Fruit fly (Drosophila melanogaster) whole organism, embryonic: ENCODE results near the gene Rad9.

Experiments used
- Aef1 ChIP-seq: fragments of 200-800 bp; sonication (Bioruptor generic); IDR thresholded peaks from 3 replicates; pipeline ENCODE4 v1.3.6; 2022; ENCODE audit warnings: missing biosample characterization, missing genetic modification characterization
- Asciz ChIP-seq: fragments of 200-800 bp; sonication (Bioruptor generic); optimal IDR thresholded peaks from 2 replicates; lab custom pipeline; 2017; ENCODE audit warnings: missing biosample characterization, mild to moderate bottlenecking, missing genetic modification characterization, missing genetic modification reagents
- B-H1 ChIP-seq: fragments of 200-800 bp; sonication (Bioruptor generic); IDR thresholded peaks from 3 replicates; pipeline ENCODE4 v1.3.6; 2022; ENCODE audit warnings: missing biosample characterization, missing genetic modification characterization
- Bgb ChIP-seq: fragments of 200-800 bp; sonication (Bioruptor generic); IDR thresholded peaks from 2 replicates; pipeline ENCODE4 v1.3.6; 2022; ENCODE audit warnings: missing biosample characterization, missing genetic modification characterization; ENCODE audit not compliant: partially characterized antibody
- CG1024 ChIP-seq: fragments of 200-800 bp; sonication (Bioruptor generic); IDR thresholded peaks from 2 replicates; pipeline ENCODE4 v1.3.6; 2022; ENCODE audit warnings: missing biosample characterization, missing genetic modification characterization
- CG10321 ChIP-seq: fragments of 200-800 bp; sonication (Bioruptor generic); IDR thresholded peaks from 2 replicates; pipeline ENCODE4 v1.3.6; 2022; ENCODE audit warnings: missing biosample characterization, missing genetic modification characterization
- CG10366 ChIP-seq: fragments of 200-800 bp; sonication (Bioruptor generic); IDR thresholded peaks from 2 replicates; pipeline ENCODE4 v1.3.6; 2022; ENCODE audit warnings: missing biosample characterization, missing genetic modification characterization
- CG11504 ChIP-seq: fragments of 200-800 bp; sonication (Bioruptor generic); optimal IDR thresholded peaks from 3 replicates; lab custom pipeline; 2019; ENCODE audit warnings: missing biosample characterization, mild to moderate bottlenecking, missing genetic modification characterization, moderate library complexity
- CG12769 ChIP-seq: fragments of 200-800 bp; sonication (Bioruptor generic); optimal IDR thresholded peaks from 2 replicates; lab custom pipeline; 2019; ENCODE audit warnings: missing biosample characterization, mild to moderate bottlenecking, missing genetic modification characterization, moderate library complexity
- CG13424 ChIP-seq: fragments of 200-800 bp; sonication (Bioruptor generic); optimal IDR thresholded peaks from 2 replicates; lab custom pipeline; 2019; ENCODE audit warnings: missing biosample characterization, mild to moderate bottlenecking, missing genetic modification characterization, moderate library complexity
- CG13775 ChIP-seq: fragments of 200-800 bp; sonication (Bioruptor generic); optimal IDR thresholded peaks from 3 replicates; lab custom pipeline; 2017; ENCODE audit warnings: missing biosample characterization, mild to moderate bottlenecking, missing genetic modification characterization
- CG15011 ChIP-seq: fragments of 200-800 bp; sonication (Bioruptor generic); optimal IDR thresholded peaks from 3 replicates; lab custom pipeline; 2018; ENCODE audit warnings: missing biosample characterization, mild to moderate bottlenecking, missing genetic modification characterization
- CG16813 ChIP-seq: fragments of 200-800 bp; sonication (Bioruptor generic); IDR thresholded peaks from 3 replicates; pipeline ENCODE4 v1.3.6; 2022; ENCODE audit warnings: missing biosample characterization, missing genetic modification characterization; ENCODE audit not compliant: partially characterized antibody
- CG18764 ChIP-seq: fragments of 200-800 bp; sonication (Bioruptor generic); optimal IDR thresholded peaks from 3 replicates; lab custom pipeline; 2016; ENCODE audit warnings: missing biosample characterization, missing genetic modification characterization
- CG2889 ChIP-seq: fragments of 200-800 bp; sonication (Bioruptor generic); IDR thresholded peaks from 3 replicates; pipeline ENCODE4 v1.3.6; 2022; ENCODE audit warnings: missing biosample characterization, missing genetic modification characterization
- CG31388 ChIP-seq: fragments of 200-800 bp; sonication (Bioruptor generic); optimal IDR thresholded peaks from 2 replicates; lab custom pipeline; 2016; ENCODE audit warnings: missing biosample characterization, missing genetic modification characterization
- CG33557 ChIP-seq: fragments of 200-800 bp; sonication (Bioruptor generic); optimal IDR thresholded peaks from 2 replicates; lab custom pipeline; 2019; ENCODE audit warnings: missing biosample characterization, mild to moderate bottlenecking, missing genetic modification characterization, moderate library complexity
- CG4282 ChIP-seq: fragments of 200-800 bp; sonication (Bioruptor generic); optimal IDR thresholded peaks from 2 replicates; lab custom pipeline; 2016; ENCODE audit warnings: missing biosample characterization, missing genetic modification characterization
- CG4617 ChIP-seq: fragments of 200-800 bp; sonication (Bioruptor generic); optimal IDR thresholded peaks from 3 replicates; lab custom pipeline; 2016; ENCODE audit warnings: missing biosample characterization, missing genetic modification characterization, borderline replicate concordance
- CG5245 ChIP-seq: fragments of 200-800 bp; sonication (Bioruptor generic); optimal IDR thresholded peaks from 3 replicates; lab custom pipeline; 2016; ENCODE audit warnings: missing biosample characterization, missing genetic modification characterization
- CG6254 ChIP-seq: fragments of 200-800 bp; sonication (Bioruptor generic); optimal IDR thresholded peaks from 3 replicates; lab custom pipeline; 2017; ENCODE audit warnings: mild to moderate bottlenecking, missing biosample characterization, missing genetic modification reagents, missing genetic modification characterization
- CG6272 ChIP-seq: fragments of 200-800 bp; sonication (Bioruptor generic); IDR thresholded peaks from 2 replicates; pipeline ENCODE4 v1.3.6; 2022; ENCODE audit warnings: missing biosample characterization, missing genetic modification characterization
- CG6813 ChIP-seq: fragments of 200-800 bp; sonication (Bioruptor generic); optimal IDR thresholded peaks from 2 replicates; lab custom pipeline; 2017; ENCODE audit warnings: missing biosample characterization, missing genetic modification characterization, mild to moderate bottlenecking, moderate library complexity, missing genetic modification reagents
- CG8359 ChIP-seq: fragments of 200-800 bp; sonication (Bioruptor generic); optimal IDR thresholded peaks from 2 replicates; lab custom pipeline; 2017; ENCODE audit warnings: missing biosample characterization, mild to moderate bottlenecking, missing genetic modification characterization, borderline replicate concordance
- CG8478 ChIP-seq: fragments of >200 bp; optimal IDR thresholded peaks from 2 replicates; lab custom pipeline; 2018
- CG8924 ChIP-seq: fragments of 200-800 bp; optimal IDR thresholded peaks from 3 replicates; lab custom pipeline; 2019; ENCODE audit warnings: missing biosample characterization, mild to moderate bottlenecking, missing genetic modification characterization, moderate library complexity
- CG9876 ChIP-seq: fragments of 200-800 bp; sonication (Bioruptor generic); optimal IDR thresholded peaks from 2 replicates; lab custom pipeline; 2016; ENCODE audit warnings: missing biosample characterization, missing genetic modification characterization
- CTCF ChIP-seq: fragments of 200-800 bp; sonication (Bioruptor generic); optimal IDR thresholded peaks from 2 replicates; lab custom pipeline; 2017; ENCODE audit warnings: missing biosample characterization, mild to moderate bottlenecking, missing genetic modification characterization, moderate library complexity
- Fer3 ChIP-seq: fragments of 200-800 bp; sonication (Bioruptor generic); optimal IDR thresholded peaks from 2 replicates; lab custom pipeline; 2018; ENCODE audit warnings: missing biosample characterization, mild to moderate bottlenecking, missing genetic modification characterization, moderate library complexity
- HLH54F ChIP-seq: fragments of 200-800 bp; sonication (Bioruptor generic); optimal IDR thresholded peaks from 3 replicates; lab custom pipeline; 2016; ENCODE audit warnings: missing biosample characterization, missing genetic modification characterization
- HmgD ChIP-seq: fragments of 200-800 bp; sonication (Bioruptor generic); optimal IDR thresholded peaks from 3 replicates; lab custom pipeline; 2016; ENCODE audit warnings: missing biosample characterization, missing genetic modification characterization
- Hr3 ChIP-seq: fragments of 200-800 bp; sonication (Bioruptor generic); optimal IDR thresholded peaks from 3 replicates; lab custom pipeline; 2016; ENCODE audit warnings: missing biosample characterization, missing genetic modification characterization
- Max ChIP-seq: fragments of 200-800 bp; sonication (Bioruptor generic); optimal IDR thresholded peaks from 2 replicates; lab custom pipeline; 2016; ENCODE audit warnings: missing biosample characterization, mild to moderate bottlenecking, missing genetic modification characterization
- Rx ChIP-seq: fragments of 200-800 bp; sonication (Bioruptor generic); IDR thresholded peaks from 2 replicates; pipeline ENCODE4 v1.3.6; 2022; ENCODE audit warnings: missing biosample characterization, missing genetic modification characterization
- Six4 ChIP-seq: fragments of 200-800 bp; sonication (Bioruptor generic); optimal IDR thresholded peaks from 2 replicates; lab custom pipeline; 2016; ENCODE audit warnings: missing biosample characterization, missing genetic modification characterization
- Spps ChIP-seq: fragments of 200-800 bp; sonication (Bioruptor generic); optimal IDR thresholded peaks from 2 replicates; lab custom pipeline; 2018; ENCODE audit warnings: missing biosample characterization, mild to moderate bottlenecking, missing genetic modification characterization
- cas ChIP-seq: fragments of 200-800 bp; sonication (Bioruptor generic); IDR thresholded peaks from 2 replicates; pipeline ENCODE4 v1.3.6; 2022; ENCODE audit warnings: missing biosample characterization, missing genetic modification characterization
- chn ChIP-seq: fragments of 200-800 bp; sonication (Bioruptor generic); optimal IDR thresholded peaks from 2 replicates; lab custom pipeline; 2016; ENCODE audit warnings: missing biosample characterization, missing genetic modification characterization
- crol ChIP-seq: fragments of 200-800 bp; sonication (Bioruptor generic); IDR thresholded peaks from 2 replicates; pipeline ENCODE4 v1.3.6; 2022; ENCODE audit warnings: missing biosample characterization, missing genetic modification characterization
- ems ChIP-seq: fragments of 200-800 bp; sonication (Bioruptor generic); optimal IDR thresholded peaks from 3 replicates; lab custom pipeline; 2016; ENCODE audit warnings: missing biosample characterization, missing genetic modification characterization
- insv ChIP-seq, 2 experiments: fragments of 200-800 bp; sonication (Bioruptor generic); optimal IDR thresholded peaks; 3 replicates each; lab custom pipeline; 2016 to 2018; ENCODE audit warnings: missing biosample characterization in 2 of 2, missing genetic modification characterization in 2 of 2
- kni ChIP-seq: fragments of 200-800 bp; sonication (Bioruptor generic); optimal IDR thresholded peaks from 3 replicates; lab custom pipeline; 2017; ENCODE audit warnings: mild to moderate bottlenecking, missing biosample characterization, missing genetic modification reagents, missing genetic modification characterization
- lola ChIP-seq, 3 experiments: fragments of >200 bp in 2 of 3; fragments of 200-800 bp in 1 of 3; sonication (Bioruptor generic) in 1 of 3; optimal IDR thresholded peaks; 2 replicates each; lab custom pipeline; 2017 to 2019; ENCODE audit warnings: missing biosample characterization in 3 of 3, missing genetic modification characterization in 3 of 3, mild to moderate bottlenecking in 1 of 3, moderate library complexity in 1 of 3
- nom ChIP-seq: fragments of 200-800 bp; sonication (Bioruptor generic); optimal IDR thresholded peaks from 2 replicates; lab custom pipeline; 2017; ENCODE audit warnings: missing biosample characterization, missing genetic modification characterization, mild to moderate bottlenecking, moderate library complexity, missing genetic modification reagents
- onecut ChIP-seq: fragments of 200-800 bp; sonication (Bioruptor generic); IDR thresholded peaks from 2 replicates; pipeline ENCODE4 v1.3.6; 2022; ENCODE audit warnings: missing biosample characterization, missing genetic modification characterization
- pb ChIP-seq: fragments of 200-800 bp; sonication (Bioruptor generic); optimal IDR thresholded peaks from 3 replicates; lab custom pipeline; 2016; ENCODE audit warnings: missing biosample characterization, missing genetic modification characterization
- pfk ChIP-seq: fragments of 200-800 bp; sonication (Bioruptor generic); optimal IDR thresholded peaks from 2 replicates; lab custom pipeline; 2018; ENCODE audit warnings: missing biosample characterization, mild to moderate bottlenecking, missing genetic modification characterization, moderate library complexity
- tx ChIP-seq: fragments of 200-800 bp; sonication (Bioruptor generic); optimal IDR thresholded peaks from 2 replicates; lab custom pipeline; 2016; ENCODE audit warnings: missing biosample characterization, missing genetic modification characterization
- usp ChIP-seq: fragments of >200 bp; optimal IDR thresholded peaks from 2 replicates; lab custom pipeline; 2017; ENCODE audit warnings: missing biosample characterization, missing genetic modification characterization
- z ChIP-seq: fragments of 200-800 bp; sonication (Bioruptor generic); IDR thresholded peaks from 3 replicates; pipeline ENCODE4 v1.3.6; 2022; ENCODE audit warnings: missing biosample characterization, missing genetic modification characterization
- zfh2 ChIP-seq: fragments of 200-800 bp; sonication (Bioruptor generic); optimal IDR thresholded peaks from 2 replicates; lab custom pipeline; 2016; ENCODE audit warnings: missing biosample characterization, missing genetic modification characterization

Gene Rad9

DNA sequence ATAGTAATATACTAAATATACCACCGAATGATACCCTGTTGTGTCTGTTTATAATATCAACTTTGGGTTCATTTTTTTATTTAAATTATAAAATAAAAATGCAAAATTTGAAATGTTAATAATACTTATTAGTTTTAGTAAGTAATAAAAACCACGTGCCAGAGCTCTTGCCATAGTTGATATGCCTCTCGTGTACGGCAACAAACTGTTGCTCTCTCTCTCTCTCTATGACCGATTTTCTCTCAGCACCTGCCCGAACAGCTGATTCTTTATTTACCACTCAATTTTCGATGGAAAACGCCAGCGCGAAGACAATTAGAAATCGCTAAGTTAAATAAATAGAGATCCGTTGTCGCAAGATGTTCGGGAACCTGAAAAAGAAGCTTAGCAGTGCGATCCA is 4.8 kb downstream of the Rad9 start, which contains the start of gene Dysb (continued):
- TF ChIP-seq Six4 (GFP tag; lab: Kevin White, UChicago) (peak; percentile 72), CG8478 (lab: Kevin White, UChicago) (no peak), Spps (tag; lab: Kevin White, UChicago) (peak; percentile 68), HmgD (no peak), Max (GFP tag; lab: Kevin White, UChicago) (peak; percentile 67), lola (GFP tag; optimal IDR thresholded peaks at IDR 0.05; lab: Kevin White, UChicago) (peak in 1 of 3 experiments; percentile 78), CG4282 (GFP tag; lab: Kevin White, UChicago) (no peak), B-H1 (GFP tag; lab: Robert Waterston, UW) (peak; percentile 87), cas (GFP tag; lab: Robert Waterston, UW) (peak; percentile 84), chn (GFP tag; lab: Kevin White, UChicago) (peak; percentile 67), tx (GFP tag; lab: Kevin White, UChicago) (peak; percentile 32), Asciz (GFP tag; lab: Kevin White, UChicago) (peak; percentile 91), CG6254 (GFP tag; lab: Kevin White, UChicago) (peak; percentile 83), kni (GFP tag; lab: Kevin White, UChicago) (peak; percentile 70), Hr3 (GFP tag; lab: Kevin White, UChicago) (peak; percentile 83), z (peak; percentile 70; the same call in 1 of the 3 replicates), nom (GFP tag; lab: Kevin White, UChicago) (peak; percentile 87), CG31388 (GFP tag; lab: Kevin White, UChicago) (peak; percentile 15), CG6272 (GFP tag; lab: Robert Waterston, UW) (peak; percentile 64; the same call in 1 of the 2 replicates), pb (GFP tag; lab: Kevin White, UChicago) (peak; percentile 4), crol (GFP tag; lab: Robert Waterston, UW) (no peak), Rx (GFP tag; lab: Robert Waterston, UW) (peak; percentile 63), ems (GFP tag; lab: Kevin White, UChicago) (peak; percentile 62), CG33557 (GFP tag; lab: Kevin White, UChicago) (peak; percentile 65), CG10321 (peak; percentile 66), CTCF (peak; percentile 22), HLH54F (peak; percentile 20), CG5245 (peak; percentile 78), CG6813 (GFP tag; lab: Kevin White, UChicago) (peak; percentile 85), CG10366 (GFP tag; lab: Robert Waterston, UW) (peak; percentile 88), Bgb (GFP tag; lab: Robert Waterston, UW) (no peak), Aef1 (GFP tag; lab: Robert Waterston, UW) (peak; percentile 78), CG15011 (GFP tag; lab: Kevin White, UChicago) (peak; percentile 67), Fer3 (peak; percentile 91), pfk (GFP tag; lab: Kevin White, UChicago) (peak; percentile 38), CG18764 (GFP tag; lab: Kevin White, UChicago) (peak; percentile 54), CG12769 (tag; lab: Kevin White, UChicago) (peak; percentile 69), CG13424 (peak; percentile 89), CG16813 (no peak), insv (GFP tag; optimal IDR thresholded peaks at IDR 0.05; lab: Kevin White, UChicago) (peak in 1 of 2 experiments; percentile 63), CG2889 (GFP tag; lab: Robert Waterston, UW) (peak; percentile 76), CG1024 (GFP tag; lab: Robert Waterston, UW) (peak; percentile 79), zfh2 (peak; percentile 61), CG13775 (GFP tag; lab: Kevin White, UChicago) (peak; percentile 78), CG9876 (GFP tag; lab: Kevin White, UChicago) (no peak), CG11504 (tag; lab: Kevin White, UChicago) (peak; percentile 90), onecut (peak; percentile 86), usp (no peak), CG8924 (tag; lab: Kevin White, UChicago) (peak; percentile 91), CG8359 (GFP tag; lab: Kevin White, UChicago) (peak; percentile 14), CG4617 (GFP tag; lab: Kevin White, UChicago) (peak; percentile 39)
